Worm (Caenorhabditis elegans): Measurements from ENCODE around the gene K08D8.7.
A peak's percentile ranks its signal among the peaks of the same experiment; 100 is the strongest.

K08D8.7 gene

DNA sequence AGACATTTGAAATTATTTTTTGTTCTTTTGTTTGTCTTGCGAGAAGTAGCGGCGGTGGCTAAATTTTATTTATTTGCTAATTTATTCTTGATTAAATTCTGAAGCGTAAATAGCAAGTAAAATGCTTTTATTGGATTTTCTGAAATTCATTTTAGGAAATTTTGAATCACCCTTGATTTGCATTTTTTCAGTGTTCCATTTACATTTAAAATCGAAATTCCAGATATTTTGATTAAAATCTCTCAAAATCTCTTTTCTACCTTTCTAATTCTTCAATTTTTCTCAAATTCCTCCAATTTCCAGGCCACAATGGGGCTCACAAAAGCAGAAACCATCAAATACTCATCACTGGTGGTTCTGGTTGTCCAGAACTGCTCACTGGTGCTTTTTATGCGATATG lies 41.4 kb upstream of the K08D8.7 start, which contains the start of gene nstp-5:
Gene nstp-5, plus strand, starts transcription at position 301 of the 400 bp plus-strand sequence.
- TF ChIP-seq mdl-1 (tag; optimal IDR thresholded peaks at IDR 0.05), result no peak
- no peak for TF ChIP-seq nhr-6 (tag; optimal IDR thresholded peaks at IDR 0.05)
- no peak for TF ChIP-seq nhr-10 (tag; optimal IDR thresholded peaks at IDR 0.05)
- TF ChIP-seq unc-55 (GFP tag; optimal IDR thresholded peaks at IDR 0.05), result no peak
- no peak for TF ChIP-seq egl-27 (tag; optimal IDR thresholded peaks at IDR 0.05)
- TF ChIP-seq skn-1 (tag; optimal IDR thresholded peaks at IDR 0.05), result no peak
- no peak for TF ChIP-seq snpc-4 (tag; optimal IDR thresholded peaks at IDR 0.05)
- no peak for TF ChIP-seq ceh-16 (tag; optimal IDR thresholded peaks at IDR 0.05)
- no peak for TF ChIP-seq nhr-25 (tag; optimal IDR thresholded peaks at IDR 0.05)
- no peak for TF ChIP-seq R02D3.7 (tag; optimal IDR thresholded peaks at IDR 0.05)
- TF ChIP-seq lsy-2 (tag; optimal IDR thresholded peaks at IDR 0.05), result no peak
- TF ChIP-seq alr-1 (tag; optimal IDR thresholded peaks at IDR 0.05), result no peak
- no peak for TF ChIP-seq nhr-237 (tag; optimal IDR thresholded peaks at IDR 0.05)
- no peak for TF ChIP-seq blmp-1 (tag; optimal IDR thresholded peaks at IDR 0.05; ENCODE audit: insufficient read depth)
- TF ChIP-seq zag-1 (tag; optimal IDR thresholded peaks at IDR 0.05), result no peak
- TF ChIP-seq elt-3 (tag; optimal IDR thresholded peaks at IDR 0.05), result no peak

DNA sequence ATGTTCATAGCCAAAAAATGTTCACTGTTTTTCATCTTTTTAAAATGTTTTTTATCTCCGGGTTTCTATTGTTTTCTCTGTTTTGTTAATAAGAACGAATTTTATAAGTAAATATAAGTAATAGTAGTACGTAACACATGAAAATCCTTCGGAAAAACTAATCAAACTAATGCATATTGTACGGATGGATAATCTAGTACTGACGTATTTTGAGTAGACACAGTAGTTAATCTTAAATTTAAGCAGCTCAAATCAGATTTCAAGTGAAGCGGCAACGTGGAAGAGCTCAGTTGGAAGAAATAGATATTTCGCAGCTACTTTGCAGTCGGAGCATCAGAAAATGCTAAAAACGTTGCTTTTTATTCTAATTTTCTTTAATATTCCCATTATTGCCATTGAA lies 36.8 kb upstream of the K08D8.7 start, which contains the start of gene gcy-18:
Gene gcy-18, plus strand, starts transcription at position 301 of the 400 bp plus-strand sequence.
- TF ChIP-seq Y55F3AM.14 (GFP tag; optimal IDR thresholded peaks at IDR 0.05) (no peak), lin-11 (tag; optimal IDR thresholded peaks at IDR 0.05) (no peak), sem-4 (tag; optimal IDR thresholded peaks at IDR 0.05) (no peak), nhr-129 (tag; optimal IDR thresholded peaks at IDR 0.05) (no peak), aly-2 (tag; optimal IDR thresholded peaks at IDR 0.05) (no peak), nhr-10 (tag; optimal IDR thresholded peaks at IDR 0.05) (no peak), lsy-2 (tag; optimal IDR thresholded peaks at IDR 0.05) (no peak), egl-27 (tag; optimal IDR thresholded peaks at IDR 0.05) (no peak), elt-1 (tag; optimal IDR thresholded peaks at IDR 0.05) (no peak), skn-1 (tag; optimal IDR thresholded peaks at IDR 0.05) (no peak), unc-39 (tag; optimal IDR thresholded peaks at IDR 0.05) (no peak), nhr-12 (tag; optimal IDR thresholded peaks at IDR 0.05) (no peak), nhr-77 (tag; optimal IDR thresholded peaks at IDR 0.05) (no peak), sma-3 (GFP tag; optimal IDR thresholded peaks at IDR 0.05) (no peak), nhr-6 (tag; optimal IDR thresholded peaks at IDR 0.05) (no peak), mab-5 (tag; optimal IDR thresholded peaks at IDR 0.05) (no peak), ZK546.5 (tag; optimal IDR thresholded peaks at IDR 0.05) (no peak), sma-9 (GFP tag; optimal IDR thresholded peaks at IDR 0.05) (no peak), sma-9 (tag; optimal IDR thresholded peaks at IDR 0.05) (no peak), blmp-1 (tag; optimal IDR thresholded peaks at IDR 0.05; ENCODE audit: insufficient read depth) (no peak)

DNA sequence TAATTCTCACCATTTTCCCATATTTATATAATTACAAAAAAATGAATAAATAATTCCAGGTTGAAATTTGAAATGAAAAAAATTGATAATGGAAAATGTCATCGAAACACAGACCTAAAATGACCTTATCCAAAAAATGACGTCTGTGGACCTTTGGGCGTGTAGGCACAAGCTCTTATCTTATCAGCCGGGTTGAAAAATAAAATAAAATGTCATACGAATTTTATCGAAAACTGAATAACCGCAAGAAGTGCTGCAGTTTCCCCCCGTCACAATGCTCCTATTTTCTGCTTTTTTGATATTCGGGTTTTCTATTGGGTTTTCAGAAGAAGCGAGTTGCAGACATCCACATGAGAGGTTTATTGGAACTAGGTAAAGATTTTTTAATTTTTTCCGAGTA lies 30.7 kb upstream of the K08D8.7 start, which contains the start of gene clec-186:
Gene clec-186, plus strand, starts transcription at position 226 of the 400 bp plus-strand sequence.
- TF ChIP-seq fos-1 (tag; optimal IDR thresholded peaks at IDR 0.05) (peak; percentile 91), crh-2 (tag; optimal IDR thresholded peaks at IDR 0.05) (peak; percentile 21), ceh-82 (tag; optimal IDR thresholded peaks at IDR 0.05) (no peak), sma-9 (GFP tag; optimal IDR thresholded peaks at IDR 0.05) (peak; percentile 54), sma-9 (tag; optimal IDR thresholded peaks at IDR 0.05) (no peak)

DNA sequence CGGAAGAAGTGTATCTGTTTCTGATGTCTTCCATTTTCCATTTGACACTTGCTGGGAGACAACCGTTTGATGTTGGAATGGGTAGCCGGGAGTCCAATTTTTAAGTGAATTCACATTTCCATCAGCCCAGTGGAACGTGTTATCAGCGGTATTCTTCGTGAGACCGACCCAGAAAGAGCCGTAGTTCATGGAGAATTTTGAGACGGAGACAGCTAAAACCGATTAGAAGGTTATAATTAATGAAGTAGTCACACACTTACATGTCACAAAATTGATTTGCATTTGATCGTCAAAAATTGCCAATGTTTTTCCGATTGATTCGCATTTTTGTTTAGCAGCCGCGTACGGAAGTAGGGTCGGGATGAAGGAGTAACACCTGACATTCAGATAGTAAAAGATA lies 27.2 kb upstream of the K08D8.7 start:
- TF ChIP-seq unc-39 (tag; optimal IDR thresholded peaks at IDR 0.05) (no peak), nhr-237 (tag; optimal IDR thresholded peaks at IDR 0.05) (no peak), dmd-4 (tag; optimal IDR thresholded peaks at IDR 0.05) (no peak), sma-9 (GFP tag; optimal IDR thresholded peaks at IDR 0.05) (no peak), sma-9 (tag; optimal IDR thresholded peaks at IDR 0.05) (no peak), crh-2 (tag; optimal IDR thresholded peaks at IDR 0.05) (no peak), nhr-11 (tag; optimal IDR thresholded peaks at IDR 0.05) (no peak), nhr-23 (tag; optimal IDR thresholded peaks at IDR 0.05) (no peak), mdl-1 (tag; optimal IDR thresholded peaks at IDR 0.05) (no peak), aly-2 (tag; optimal IDR thresholded peaks at IDR 0.05) (no peak), ama-1 (optimal IDR thresholded peaks at IDR 0.05) (no peak), ceh-16 (tag; optimal IDR thresholded peaks at IDR 0.05) (no peak), lin-11 (tag; optimal IDR thresholded peaks at IDR 0.05) (no peak), fos-1 (tag; optimal IDR thresholded peaks at IDR 0.05) (no peak), ztf-1 (GFP tag; conservative IDR thresholded peaks at IDR 0.05) (no peak)

Measured in whole organism, L2 larva.